Worm (Caenorhabditis elegans) whole organism, L2 larva: ENCODE measurements around the gene Y41E3.18.

ENCODE experiments used
- ama-1 ChIP-seq: fragments of 150-350 bp; optimal IDR thresholded peaks from 2 replicates; lab custom pipeline; 2018; ENCODE audit warnings: inconsistent platforms
- ceh-16 ChIP-seq: fragments of 150-350 bp; optimal IDR thresholded peaks from 2 replicates; lab custom pipeline; 2014; ENCODE audit warnings: missing biosample characterization, missing genetic modification characterization
- nhr-12 ChIP-seq: fragments of 150-350 bp; optimal IDR thresholded peaks from 2 replicates; lab custom pipeline; 2014; ENCODE audit warnings: missing biosample characterization, missing genetic modification characterization

DNA sequence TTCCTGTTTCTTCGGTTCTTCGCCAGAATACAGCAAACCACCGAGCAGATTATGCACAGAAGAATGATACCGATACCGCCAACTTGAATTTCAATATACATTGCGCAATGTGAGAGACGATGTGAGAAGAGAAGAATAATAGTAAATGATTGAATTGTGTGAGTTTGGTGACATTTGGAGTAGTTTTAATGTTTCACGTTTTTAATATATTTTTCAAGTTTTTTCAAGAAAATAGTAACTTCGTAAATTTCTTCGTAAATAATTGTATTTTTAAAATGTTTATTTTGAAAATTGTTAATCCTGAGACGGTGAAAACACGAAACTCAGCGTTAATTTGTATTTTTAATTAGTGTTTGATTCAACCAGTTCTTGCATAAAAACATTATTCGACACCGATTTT is 47.6 kb upstream of the Y41E3.18 start, which contains the start of gene M199.134:
- TF ChIP-seq ceh-16 (tag; lab: Kevin White, UChicago) = no peak
- TF ChIP-seq nhr-12 (tag; lab: Kevin White, UChicago) = no peak
- no peak for TF ChIP-seq ama-1
